Worm (Caenorhabditis elegans) whole organism, late embryonic: ENCODE data around the gene Y43F8B.18.

ENCODE experiments used
- npax-4 ChIP-seq: sonication (generic microtip); optimal IDR thresholded peaks from 2 replicates; lab custom pipeline; 2016; ENCODE audit warnings: missing genetic modification characterization, missing compliant biosample characterization
- ref-2 ChIP-seq: sonication (generic microtip); optimal IDR thresholded peaks from 2 replicates; lab custom pipeline; 2016; ENCODE audit warnings: missing genetic modification characterization, missing compliant biosample characterization

DNA sequence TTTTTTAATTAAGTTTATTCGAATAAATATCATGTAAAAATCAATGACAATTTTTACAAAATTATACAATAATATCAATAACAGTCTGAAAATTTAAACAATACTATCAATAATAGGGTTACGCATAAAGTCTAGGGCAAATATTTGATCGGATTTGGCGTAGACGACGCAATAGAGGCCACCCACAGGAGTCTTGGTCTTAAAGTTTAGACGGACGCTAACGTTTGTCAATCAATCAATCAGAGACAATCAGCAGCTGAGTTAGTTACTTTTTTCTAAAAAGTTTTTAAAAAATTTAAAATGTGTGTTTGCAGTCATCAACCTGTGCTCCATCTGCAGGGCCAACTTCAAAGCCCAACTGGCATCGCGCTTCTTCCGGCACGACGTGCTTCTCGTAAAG, 5.5 kb downstream of the Y43F8B.18 start, which contains the start of gene Y43F8B.29:
- TF ChIP-seq npax-4 (tag; lab: Kevin White, UChicago) (no peak), ref-2 (tag; lab: Kevin White, UChicago) (no peak)
